Fruit fly (Drosophila melanogaster) whole organism: Measurements from ENCODE around the gene CG9777.

Experiments
- CG8478 ChIP-seq: fragments of >200 bp; optimal IDR thresholded peaks from 2 replicates; lab custom pipeline; 2018; ENCODE audit warnings: inconsistent platforms
- Dll ChIP-seq: fragments of >200 bp; optimal IDR thresholded peaks from 2 replicates; lab custom pipeline; 2017
- EcR ChIP-seq, 2 experiments: fragments of >200 bp; optimal IDR thresholded peaks; 2 replicates each; lab custom pipeline; 2017; ENCODE audit warnings: missing biosample characterization in 2 of 2, missing genetic modification characterization in 2 of 2, missing genetic modification reagents in 2 of 2
- pan ChIP-seq: fragments of >200 bp; optimal IDR thresholded peaks from 2 replicates; lab custom pipeline; 2017
- psq ChIP-seq: fragments of >200 bp; optimal IDR thresholded peaks from 2 replicates; lab custom pipeline; 2017
- usp ChIP-seq: fragments of >200 bp; optimal IDR thresholded peaks from 2 replicates; lab custom pipeline; 2017; ENCODE audit warnings: missing biosample characterization, missing genetic modification characterization, mixed read lengths

The CG9777 gene

DNA sequence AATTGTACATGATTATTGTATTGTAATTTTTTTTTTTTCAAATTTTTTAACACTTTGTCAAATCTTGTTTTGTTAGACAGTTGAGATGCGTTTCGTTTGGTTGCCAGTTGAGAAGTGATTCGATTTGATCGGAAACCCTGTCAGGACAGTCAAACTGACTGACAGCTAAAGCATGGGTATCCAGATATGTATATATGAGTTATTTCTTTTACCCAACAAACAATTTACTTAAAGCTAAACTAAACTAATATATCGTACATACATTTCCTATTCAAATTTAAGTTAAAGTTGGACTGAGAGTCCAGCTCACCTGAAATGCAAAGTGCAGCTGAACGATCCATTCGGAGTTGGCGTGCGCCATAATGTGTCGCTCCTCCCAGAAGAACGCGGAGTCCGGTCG lies at the start of gene CG9777:
Gene CG9777 (minus strand): TSS at position 101 of the 400 bp plus-strand sequence.
- no peak for TF ChIP-seq CG8478
- no peak for TF ChIP-seq EcR (GFP tag; optimal IDR thresholded peaks at IDR 0.05; lab: Kevin White, UChicago)
- TF ChIP-seq psq: no peak
- no peak for TF ChIP-seq usp (GFP tag; lab: Kevin White, UChicago)
- TF ChIP-seq Dll (lab: Kevin White, UChicago): no peak
- TF ChIP-seq pan (lab: Kevin White, UChicago): no peak

dm6 chrX:16678845-16679347 lies 46.9 kb upstream of the CG9777 start, which contains the start of the genes CG13010 and sing:
Gene CG13010, minus strand, starts transcription at chrX:16678945.
Gene sing, plus strand, starts transcription at chrX:16679297.
- TF ChIP-seq usp (GFP tag; lab: Kevin White, UChicago): no peak

dm6 chrX:16677163-16677562 lies 45.1 kb upstream of the CG9777 start:
- TF ChIP-seq CG8478: no peak
- no peak for TF ChIP-seq Dll (lab: Kevin White, UChicago)
- TF ChIP-seq usp (GFP tag; lab: Kevin White, UChicago): no peak
- TF ChIP-seq psq: no peak
- no peak for TF ChIP-seq EcR (GFP tag; optimal IDR thresholded peaks at IDR 0.05; lab: Kevin White, UChicago)
- TF ChIP-seq pan (lab: Kevin White, UChicago): no peak

DNA sequence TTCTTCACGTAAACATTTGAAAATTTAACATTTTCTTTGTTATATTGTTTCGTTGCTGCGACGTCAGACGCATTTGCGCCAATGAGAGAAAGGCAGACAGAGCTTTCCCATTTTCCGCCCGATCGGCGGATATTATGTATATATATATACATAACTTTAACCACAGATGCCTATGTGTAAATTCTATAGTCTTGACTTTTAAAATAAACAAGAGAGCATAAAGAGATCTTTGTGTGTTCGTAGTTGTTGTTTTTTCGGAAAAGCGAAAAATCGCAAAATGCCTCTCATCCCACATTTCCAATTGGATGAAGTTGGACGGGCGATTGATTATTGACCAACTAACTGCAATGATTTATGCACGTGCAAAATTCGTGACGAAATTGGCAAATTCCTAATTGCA lies 44.6 kb upstream of the CG9777 start, which contains the start of gene CG13012:
Gene CG13012 (minus strand): TSS at position 101 of the 400 bp plus-strand sequence.
- TF ChIP-seq psq (no peak), pan (lab: Kevin White, UChicago) (no peak), usp (GFP tag; lab: Kevin White, UChicago) (no peak), CG8478 (no peak), EcR (GFP tag; optimal IDR thresholded peaks at IDR 0.05; lab: Kevin White, UChicago) (no peak), Dll (lab: Kevin White, UChicago) (no peak)

dm6 chrX:16674538-16674937 lies 42.5 kb upstream of the CG9777 start:
- TF ChIP-seq usp (GFP tag; lab: Kevin White, UChicago) (no peak), EcR (GFP tag; optimal IDR thresholded peaks at IDR 0.05; lab: Kevin White, UChicago) (no peak), pan (lab: Kevin White, UChicago) (no peak), Dll (lab: Kevin White, UChicago) (no peak), psq (no peak), CG8478 (no peak)

DNA sequence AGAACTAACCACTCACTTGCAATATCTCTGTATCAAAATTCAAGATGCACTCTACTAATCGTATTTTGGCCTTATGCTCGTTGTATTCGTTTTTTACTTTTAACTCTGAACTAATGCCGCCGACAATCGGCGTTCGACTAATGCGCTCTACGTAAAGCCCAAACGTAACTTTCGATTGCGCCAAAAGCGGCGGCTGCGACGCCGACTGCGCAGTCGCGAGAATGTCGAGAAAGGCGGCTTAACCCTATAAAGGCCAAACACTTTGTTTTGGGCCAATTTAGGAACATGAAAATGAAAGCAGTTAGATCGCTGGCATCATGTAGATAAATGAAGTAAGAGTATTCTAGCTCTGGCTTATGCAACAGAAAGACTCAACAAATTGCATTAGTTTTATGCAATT lies 40.9 kb upstream of the CG9777 start:
- TF ChIP-seq psq (no peak), CG8478 (no peak), usp (GFP tag; lab: Kevin White, UChicago) (no peak), pan (lab: Kevin White, UChicago) (no peak), EcR (GFP tag; optimal IDR thresholded peaks at IDR 0.05; lab: Kevin White, UChicago) (no peak), Dll (lab: Kevin White, UChicago) (no peak)

DNA sequence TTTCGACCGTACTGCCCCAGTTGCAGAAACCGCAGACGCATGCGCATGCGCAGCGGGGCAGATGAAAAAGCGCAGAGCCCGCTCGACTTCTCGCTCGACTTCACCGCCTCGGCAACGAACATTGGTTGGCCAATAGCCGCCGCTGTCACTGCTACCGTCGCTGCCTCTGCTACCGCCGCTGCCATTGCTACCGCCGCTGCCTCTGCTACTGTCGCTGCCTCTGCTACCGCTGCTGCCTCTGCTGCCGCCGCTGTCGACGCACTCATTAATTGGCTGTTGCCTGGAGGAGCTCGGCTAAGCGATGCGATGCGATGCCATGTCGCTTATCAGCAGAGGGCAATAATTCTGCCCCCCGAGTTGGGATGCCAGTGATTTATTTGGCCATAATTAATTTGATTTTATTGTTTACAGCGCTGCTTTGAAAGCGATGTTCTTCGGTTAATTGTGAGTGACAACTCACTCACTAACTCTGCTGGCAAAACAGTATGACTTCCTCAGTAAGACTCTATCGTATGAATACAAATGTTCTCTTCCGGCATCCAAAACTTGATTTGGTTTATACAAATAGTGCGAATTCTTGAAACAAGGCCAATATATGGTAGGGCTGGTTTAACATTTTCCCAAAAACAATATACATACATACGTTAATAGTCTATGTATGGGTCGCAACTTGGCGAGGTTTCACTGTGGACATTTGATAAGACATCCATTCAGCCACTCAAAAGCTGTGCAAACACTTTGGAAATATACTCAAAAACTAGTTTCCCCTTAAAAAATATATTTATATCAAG lies 38.9 kb upstream of the CG9777 start:
- TF ChIP-seq EcR (GFP tag; optimal IDR thresholded peaks at IDR 0.05; lab: Kevin White, UChicago): no peak
- no peak for TF ChIP-seq pan (lab: Kevin White, UChicago)
- no peak for TF ChIP-seq usp (GFP tag; lab: Kevin White, UChicago)

DNA sequence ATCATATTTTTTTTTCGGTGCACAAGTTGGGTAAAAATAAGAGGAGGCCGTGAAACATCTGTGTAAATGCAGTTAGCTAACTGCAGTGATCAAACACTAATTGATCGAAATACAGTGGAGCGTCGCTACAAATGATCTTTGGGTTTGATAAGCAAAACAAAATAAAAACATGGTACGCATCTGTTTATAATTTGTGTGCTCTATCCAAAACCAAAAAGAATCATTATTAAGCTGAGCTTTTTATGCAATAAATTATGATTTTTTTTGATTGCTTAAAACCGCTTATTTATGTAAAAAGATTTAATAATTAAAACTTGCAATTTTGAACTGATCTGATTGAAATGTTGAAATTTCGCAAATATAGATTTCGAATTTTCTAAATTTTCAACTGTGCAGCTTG lies 38.2 kb upstream of the CG9777 start:
- TF ChIP-seq Dll (lab: Kevin White, UChicago) (no peak), psq (no peak), pan (lab: Kevin White, UChicago) (no peak), EcR (GFP tag; optimal IDR thresholded peaks at IDR 0.05; lab: Kevin White, UChicago) (no peak), CG8478 (no peak), usp (GFP tag; lab: Kevin White, UChicago) (no peak)

DNA sequence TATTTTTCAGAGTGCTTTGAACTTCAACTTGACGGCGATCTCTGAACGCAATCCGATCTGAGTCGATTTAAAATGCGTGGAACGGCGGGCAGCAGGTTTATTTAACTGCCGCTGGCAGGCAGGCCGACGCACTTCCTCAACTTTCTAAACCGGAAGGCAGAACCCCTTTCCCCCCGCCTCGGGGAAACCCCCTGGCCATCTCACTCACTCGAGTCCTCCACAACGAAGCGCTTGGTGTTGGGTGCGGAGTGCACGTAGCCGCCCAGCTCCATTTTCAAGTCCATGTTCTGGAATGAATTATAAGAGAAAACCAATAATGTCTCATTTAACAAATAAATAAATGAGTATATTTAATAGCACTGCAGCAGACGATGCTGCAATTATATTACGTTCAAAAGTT lies 37.8 kb upstream of the CG9777 start:
- no peak for TF ChIP-seq Dll (lab: Kevin White, UChicago)
- TF ChIP-seq psq: no peak
- no peak for TF ChIP-seq EcR (GFP tag; optimal IDR thresholded peaks at IDR 0.05; lab: Kevin White, UChicago)
- TF ChIP-seq CG8478: no peak
- TF ChIP-seq usp (GFP tag; lab: Kevin White, UChicago): no peak
- no peak for TF ChIP-seq pan (lab: Kevin White, UChicago)

DNA sequence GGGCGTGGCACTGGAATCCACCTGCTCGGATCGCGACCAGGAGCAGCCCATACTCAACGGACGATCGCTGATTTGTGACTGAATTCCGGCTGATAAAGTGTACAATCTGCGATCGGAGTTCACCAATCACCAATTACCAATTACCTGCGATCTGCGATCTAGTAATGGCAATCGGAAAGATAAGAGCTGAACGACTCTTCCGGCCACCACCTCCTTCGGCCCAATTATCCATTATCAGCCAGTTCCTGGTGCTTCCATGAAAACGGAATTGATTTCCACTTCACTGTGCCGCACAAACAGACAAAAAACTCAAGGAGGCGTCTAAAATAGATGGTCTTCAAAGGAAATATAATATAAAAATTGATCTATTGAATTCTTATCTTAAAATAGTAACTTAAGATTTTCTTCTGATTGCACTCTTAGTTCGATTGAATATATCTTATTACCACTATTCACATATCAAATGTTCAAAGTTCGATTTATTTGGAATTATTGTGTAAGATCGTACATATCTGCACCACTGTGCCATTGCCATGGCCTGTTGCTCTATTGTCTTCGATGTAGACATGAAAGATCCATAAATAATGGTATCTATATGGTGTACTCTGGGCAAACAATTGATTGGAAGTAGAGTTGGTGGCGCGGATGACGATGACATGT lies 32.5 kb upstream of the CG9777 start, which contains the start of gene CG15865:
Gene CG15865 (minus strand): TSS at position 51 of the 660 bp plus-strand sequence.
- TF ChIP-seq psq (no peak), EcR (GFP tag; optimal IDR thresholded peaks at IDR 0.05; lab: Kevin White, UChicago) (no peak), pan (lab: Kevin White, UChicago) (no peak), usp (GFP tag; lab: Kevin White, UChicago) (no peak), Dll (lab: Kevin White, UChicago) (no peak), CG8478 (no peak)

DNA sequence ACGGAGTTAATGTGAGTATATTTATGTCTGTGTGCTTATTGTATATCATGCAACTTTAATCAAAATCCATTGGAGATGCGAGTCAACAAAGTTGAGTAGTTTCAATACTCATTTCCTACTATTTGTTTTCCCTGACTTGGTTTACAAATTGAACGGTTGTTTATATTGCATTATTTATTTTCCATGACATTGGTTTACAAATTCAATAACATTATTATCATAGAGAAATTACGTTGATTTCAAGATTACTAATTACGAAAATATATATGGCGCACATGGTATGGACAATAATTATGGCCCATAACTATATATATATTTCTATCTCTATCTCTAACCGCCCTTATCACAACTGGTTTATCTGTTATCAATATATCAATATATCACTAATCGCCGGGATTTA lies 28.6 kb upstream of the CG9777 start:
- TF ChIP-seq psq (no peak), Dll (lab: Kevin White, UChicago) (no peak), usp (GFP tag; lab: Kevin White, UChicago) (no peak), EcR (GFP tag; optimal IDR thresholded peaks at IDR 0.05; lab: Kevin White, UChicago) (no peak), CG8478 (no peak)

dm6 chrX:16655724-16656235 lies 23.7 kb upstream of the CG9777 start:
- TF ChIP-seq CG8478 (no peak), usp (GFP tag; lab: Kevin White, UChicago) (no peak), EcR (GFP tag; optimal IDR thresholded peaks at IDR 0.05; lab: Kevin White, UChicago) (no peak)
